Worm (Caenorhabditis elegans): ENCODE data around the gene F26G1.2.

The F26G1.2 gene

ce11 chrII:4745281-4745680, 17.6 kb upstream of the F26G1.2 start:
- peak; percentile 84 for TF ChIP-seq nhr-11 (tag; optimal IDR thresholded peaks at IDR 0.05)
- TF ChIP-seq lsy-12 (tag; optimal IDR thresholded peaks at IDR 0.05): peak; percentile 52
- peak in 2 of 3 experiments; percentile 24 to 78 for TF ChIP-seq elt-3 (tag; optimal IDR thresholded peaks at IDR 0.05)
- TF ChIP-seq egl-27 (tag; optimal IDR thresholded peaks at IDR 0.05): no peak
- TF ChIP-seq ama-1 (optimal IDR thresholded peaks at IDR 0.05): no peak
- peak; percentile 24 for TF ChIP-seq tbx-2 (tag; optimal IDR thresholded peaks at IDR 0.05)
- TF ChIP-seq fkh-2 (tag; optimal IDR thresholded peaks at IDR 0.05): no peak
- no peak for TF ChIP-seq nhr-12 (tag; optimal IDR thresholded peaks at IDR 0.05)
- no peak for TF ChIP-seq pha-4 (tag; optimal IDR thresholded peaks at IDR 0.05)
- no peak for TF ChIP-seq jun-1 (tag; optimal IDR thresholded peaks at IDR 0.05)
- peak; percentile 3 for TF ChIP-seq nfya-1 (tag; optimal IDR thresholded peaks at IDR 0.05; ENCODE audit: insufficient read depth)
- no peak for TF ChIP-seq nhr-77 (tag; optimal IDR thresholded peaks at IDR 0.05)
- TF ChIP-seq unc-62 (GFP tag; optimal IDR thresholded peaks at IDR 0.05): no peak
- no peak for TF ChIP-seq ztf-11 (tag; optimal IDR thresholded peaks at IDR 0.05)
- TF ChIP-seq aly-2 (tag; optimal IDR thresholded peaks at IDR 0.05): no peak
- TF ChIP-seq mml-1 (tag; optimal IDR thresholded peaks at IDR 0.05): peak; percentile 34
- TF ChIP-seq elt-1 (tag; optimal IDR thresholded peaks at IDR 0.05): no peak
- TF ChIP-seq nhr-23 (tag; optimal IDR thresholded peaks at IDR 0.05): peak; percentile 92
- TF ChIP-seq nhr-67 (tag; optimal IDR thresholded peaks at IDR 0.05): no peak
- TF ChIP-seq nhr-25 (tag; optimal IDR thresholded peaks at IDR 0.05): peak; percentile 88
- TF ChIP-seq eor-1 (tag; optimal IDR thresholded peaks at IDR 0.05): no peak
- peak; percentile 95 for TF ChIP-seq nhr-43 (tag; optimal IDR thresholded peaks at IDR 0.05; ENCODE audit: poor library complexity, severe bottlenecking)
- TF ChIP-seq nhr-28 (tag; optimal IDR thresholded peaks at IDR 0.05): no peak
- TF ChIP-seq elt-2 (tag; optimal IDR thresholded peaks at IDR 0.05): peak; percentile 1

ce11 chrII:4747063-4747462, 15.8 kb upstream of the F26G1.2 start:
- TF ChIP-seq zag-1 (tag; optimal IDR thresholded peaks at IDR 0.05): no peak
- no peak for TF ChIP-seq nhr-76 (tag; optimal IDR thresholded peaks at IDR 0.05)
- TF ChIP-seq egl-5 (tag; optimal IDR thresholded peaks at IDR 0.05): no peak
- no peak for TF ChIP-seq nhr-28 (tag; optimal IDR thresholded peaks at IDR 0.05)
- TF ChIP-seq ceh-82 (tag; optimal IDR thresholded peaks at IDR 0.05): no peak
- no peak for TF ChIP-seq nhr-67 (tag; optimal IDR thresholded peaks at IDR 0.05)
- TF ChIP-seq lsy-12 (tag; optimal IDR thresholded peaks at IDR 0.05): no peak
- no peak for TF ChIP-seq ztf-4 (tag; optimal IDR thresholded peaks at IDR 0.05)
- no peak for TF ChIP-seq sea-2 (GFP tag; optimal IDR thresholded peaks at IDR 0.05)
- no peak for TF ChIP-seq nhr-237 (tag; optimal IDR thresholded peaks at IDR 0.05)
- TF ChIP-seq nhr-77 (tag; optimal IDR thresholded peaks at IDR 0.05): no peak
- no peak for TF ChIP-seq skn-1 (tag; optimal IDR thresholded peaks at IDR 0.05)
- TF ChIP-seq mml-1 (tag; optimal IDR thresholded peaks at IDR 0.05): peak; percentile 27
- TF ChIP-seq eor-1 (tag; optimal IDR thresholded peaks at IDR 0.05): no peak
- TF ChIP-seq ama-1 (optimal IDR thresholded peaks at IDR 0.05): no peak
- TF ChIP-seq hmg-11 (tag; optimal IDR thresholded peaks at IDR 0.05): no peak
- TF ChIP-seq fkh-10 (GFP tag; optimal IDR thresholded peaks at IDR 0.05): no peak
- peak; percentile 16 for TF ChIP-seq nhr-43 (tag; optimal IDR thresholded peaks at IDR 0.05; ENCODE audit: poor library complexity, severe bottlenecking)
- TF ChIP-seq ZK546.5 (tag; optimal IDR thresholded peaks at IDR 0.05): no peak
- no peak for TF ChIP-seq unc-62 (GFP tag; optimal IDR thresholded peaks at IDR 0.05)
- peak; percentile 56 for TF ChIP-seq nhr-25 (tag; optimal IDR thresholded peaks at IDR 0.05)
- TF ChIP-seq lin-39 (tag; optimal IDR thresholded peaks at IDR 0.05): no peak
- TF ChIP-seq jun-1 (tag; optimal IDR thresholded peaks at IDR 0.05): no peak
- peak; percentile 51 for TF ChIP-seq nfya-1 (tag; optimal IDR thresholded peaks at IDR 0.05; ENCODE audit: insufficient read depth)
- no peak for TF ChIP-seq fkh-2 (tag; optimal IDR thresholded peaks at IDR 0.05)
- TF ChIP-seq lin-15B (tag; optimal IDR thresholded peaks at IDR 0.05): no peak
- TF ChIP-seq fos-1 (tag; optimal IDR thresholded peaks at IDR 0.05): no peak
- TF ChIP-seq tbx-2 (tag; optimal IDR thresholded peaks at IDR 0.05): no peak
- no peak for TF ChIP-seq nhr-11 (tag; optimal IDR thresholded peaks at IDR 0.05)
- no peak for TF ChIP-seq ztf-11 (tag; optimal IDR thresholded peaks at IDR 0.05)
- TF ChIP-seq pqm-1 (tag; optimal IDR thresholded peaks at IDR 0.05): no peak
- no peak for TF ChIP-seq nhr-12 (tag; optimal IDR thresholded peaks at IDR 0.05)

DNA sequence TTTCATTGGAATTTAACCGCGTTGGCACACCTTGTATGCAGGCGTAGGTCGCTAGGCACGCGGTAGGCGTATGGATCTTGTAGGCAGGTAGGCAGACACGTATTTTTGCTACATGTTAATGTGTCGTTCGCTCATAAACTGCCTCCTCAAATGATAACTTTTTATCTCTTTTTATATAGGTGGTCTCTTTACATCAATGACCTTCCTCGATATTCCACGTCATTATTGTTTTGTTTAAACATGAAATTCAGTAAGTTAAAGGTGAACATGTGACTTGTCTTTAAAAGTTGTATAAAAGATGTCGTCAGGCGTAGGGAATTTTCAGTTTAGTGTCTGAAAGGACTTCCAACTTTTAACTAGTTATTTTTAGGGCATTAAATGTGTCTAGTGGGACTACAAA, 15.2 kb upstream of the F26G1.2 start:
- TF ChIP-seq nhr-67 (tag; optimal IDR thresholded peaks at IDR 0.05): no peak
- TF ChIP-seq nhr-43 (tag; optimal IDR thresholded peaks at IDR 0.05; ENCODE audit: poor library complexity, severe bottlenecking): peak; percentile 12
- TF ChIP-seq ama-1 (optimal IDR thresholded peaks at IDR 0.05): peak; percentile 23
- no peak for TF ChIP-seq ztf-4 (tag; optimal IDR thresholded peaks at IDR 0.05)
- TF ChIP-seq nhr-25 (tag; optimal IDR thresholded peaks at IDR 0.05): peak; percentile 66
- no peak for TF ChIP-seq pqm-1 (tag; optimal IDR thresholded peaks at IDR 0.05)
- no peak for TF ChIP-seq nhr-237 (tag; optimal IDR thresholded peaks at IDR 0.05)
